Fruit fly (Drosophila melanogaster) whole organism, embryonic: Measurements from ENCODE around the gene CG15203.

Experiments
- Abd-B ChIP-seq: fragments of 200-800 bp; sonication (Bioruptor generic); optimal IDR thresholded peaks from 2 replicates; lab custom pipeline; 2018; ENCODE audit warnings: missing biosample characterization, mild to moderate bottlenecking, missing genetic modification characterization, moderate library complexity
- Ada2b ChIP-seq: fragments of 200-800 bp; sonication (Bioruptor generic); IDR thresholded peaks from 2 replicates; pipeline ENCODE4 v1.3.6; 2022; ENCODE audit warnings: missing biosample characterization, missing genetic modification characterization
- Aef1 ChIP-seq: fragments of 200-800 bp; sonication (Bioruptor generic); IDR thresholded peaks from 3 replicates; pipeline ENCODE4 v1.3.6; 2022; ENCODE audit warnings: missing biosample characterization, missing genetic modification characterization
- Asciz ChIP-seq: fragments of 200-800 bp; sonication (Bioruptor generic); optimal IDR thresholded peaks from 2 replicates; lab custom pipeline; 2017; ENCODE audit warnings: missing biosample characterization, mild to moderate bottlenecking, missing genetic modification characterization, missing genetic modification reagents
- Blimp-1 ChIP-seq: fragments of 200-800 bp; sonication (Bioruptor generic); optimal IDR thresholded peaks from 3 replicates; lab custom pipeline; 2018; ENCODE audit warnings: missing biosample characterization, missing genetic modification characterization, mild to moderate bottlenecking, moderate library complexity, missing genetic modification reagents
- CG10274 ChIP-seq: fragments of 200-800 bp; sonication (Bioruptor generic); optimal IDR thresholded peaks from 3 replicates; lab custom pipeline; 2017; ENCODE audit warnings: missing biosample characterization, mild to moderate bottlenecking, missing genetic modification characterization
- CG10565 ChIP-seq: fragments of 200-800 bp; sonication (Bioruptor generic); optimal IDR thresholded peaks from 3 replicates; lab custom pipeline; 2016; ENCODE audit warnings: missing biosample characterization, mild to moderate bottlenecking, missing genetic modification characterization
- CG10654 ChIP-seq: fragments of 200-800 bp; sonication (Bioruptor generic); optimal IDR thresholded peaks from 2 replicates; lab custom pipeline; 2016; ENCODE audit warnings: missing biosample characterization, missing genetic modification characterization
- CG11398 ChIP-seq: fragments of 200-800 bp; sonication (Bioruptor generic); optimal IDR thresholded peaks from 2 replicates; lab custom pipeline; 2016; ENCODE audit warnings: missing biosample characterization, missing genetic modification characterization
- CG13624 ChIP-seq: fragments of 200-800 bp; sonication (Bioruptor generic); optimal IDR thresholded peaks from 2 replicates; lab custom pipeline; 2016; ENCODE audit warnings: missing biosample characterization, missing genetic modification characterization
- CG15696 ChIP-seq: fragments of 200-800 bp; sonication (Bioruptor generic); optimal IDR thresholded peaks from 2 replicates; lab custom pipeline; 2019; ENCODE audit warnings: missing biosample characterization, mild to moderate bottlenecking, missing genetic modification characterization, moderate library complexity
- CG17612 ChIP-seq: fragments of 200-800 bp; sonication (Bioruptor generic); IDR thresholded peaks from 2 replicates; pipeline ENCODE4 v1.3.6; 2022; ENCODE audit warnings: missing biosample characterization, missing genetic modification characterization
- CG17802 ChIP-seq: fragments of 200-800 bp; sonication (Bioruptor generic); optimal IDR thresholded peaks from 2 replicates; lab custom pipeline; 2018; ENCODE audit warnings: missing biosample characterization, mild to moderate bottlenecking, missing genetic modification characterization, moderate library complexity
- CG1792 ChIP-seq: fragments of 200-800 bp; sonication (Bioruptor generic); optimal IDR thresholded peaks from 2 replicates; lab custom pipeline; 2016; ENCODE audit warnings: missing biosample characterization, missing genetic modification characterization
- CG32532 ChIP-seq: fragments of 200-800 bp; sonication (Bioruptor generic); IDR thresholded peaks from 2 replicates; pipeline ENCODE4 v1.3.6; 2022; ENCODE audit warnings: missing biosample characterization, missing genetic modification characterization
- CG4282 ChIP-seq: fragments of 200-800 bp; sonication (Bioruptor generic); optimal IDR thresholded peaks from 2 replicates; lab custom pipeline; 2016; ENCODE audit warnings: missing biosample characterization, missing genetic modification characterization
- CG6254 ChIP-seq: fragments of 200-800 bp; sonication (Bioruptor generic); optimal IDR thresholded peaks from 3 replicates; lab custom pipeline; 2017; ENCODE audit warnings: mild to moderate bottlenecking, missing biosample characterization, missing genetic modification reagents, missing genetic modification characterization
- CG6654 ChIP-seq: fragments of 200-800 bp; sonication (Bioruptor generic); optimal IDR thresholded peaks from 2 replicates; lab custom pipeline; 2017; ENCODE audit warnings: missing biosample characterization, mild to moderate bottlenecking, missing genetic modification characterization
- CG7357 ChIP-seq: fragments of 200-800 bp; sonication (Bioruptor generic); IDR thresholded peaks from 3 replicates; pipeline ENCODE4 v1.3.6; 2022; ENCODE audit warnings: missing biosample characterization, missing genetic modification characterization
- CG8478 ChIP-seq: fragments of >200 bp; optimal IDR thresholded peaks from 2 replicates; lab custom pipeline; 2018
- CG8765 ChIP-seq: fragments of 200-800 bp; sonication (Bioruptor generic); IDR thresholded peaks from 2 replicates; pipeline ENCODE4 v1.3.6; 2022; ENCODE audit warnings: missing biosample characterization, missing genetic modification characterization
- CrebB ChIP-seq: fragments of 200-800 bp; sonication (Bioruptor generic); optimal IDR thresholded peaks from 3 replicates; lab custom pipeline; 2018; ENCODE audit warnings: missing biosample characterization, mild to moderate bottlenecking, missing genetic modification characterization
- Dad ChIP-seq: fragments of 200-800 bp; sonication (Bioruptor generic); optimal IDR thresholded peaks from 3 replicates; lab custom pipeline; 2016; ENCODE audit warnings: missing biosample characterization, missing genetic modification characterization
- Doc3 ChIP-seq: fragments of 200-800 bp; sonication (Bioruptor generic); IDR thresholded peaks from 3 replicates; pipeline ENCODE4 v1.3.6; 2022; ENCODE audit warnings: missing biosample characterization, missing genetic modification characterization; ENCODE audit not compliant: partially characterized antibody
- Dref ChIP-seq: fragments of 200-800 bp; sonication (Bioruptor generic); IDR thresholded peaks from 2 replicates; pipeline ENCODE4 v1.3.6; 2022; ENCODE audit warnings: missing biosample characterization, missing genetic modification characterization
- E2f1 ChIP-seq: fragments of 200-800 bp; sonication (Bioruptor generic); IDR thresholded peaks from 2 replicates; pipeline ENCODE4 v1.3.6; 2022; ENCODE audit warnings: missing biosample characterization, missing genetic modification characterization
- Elba2 ChIP-seq: fragments of 200-800 bp; sonication (Bioruptor generic); optimal IDR thresholded peaks from 3 replicates; lab custom pipeline; 2016; ENCODE audit warnings: missing biosample characterization, missing genetic modification characterization
- Fer2 ChIP-seq: fragments of 200-800 bp; sonication (Bioruptor generic); optimal IDR thresholded peaks from 2 replicates; lab custom pipeline; 2018; ENCODE audit warnings: missing biosample characterization, mild to moderate bottlenecking, missing genetic modification characterization, moderate library complexity
- MESR4 ChIP-seq: fragments of 200-800 bp; sonication (Bioruptor generic); optimal IDR thresholded peaks from 2 replicates; lab custom pipeline; 2018; ENCODE audit warnings: missing biosample characterization, mild to moderate bottlenecking, missing genetic modification characterization, moderate library complexity
- Med ChIP-seq: fragments of 200-800 bp; sonication (Bioruptor generic); peaks from one replicate; lab custom pipeline; 2016; ENCODE audit warnings: missing biosample characterization, missing genetic modification characterization, mild to moderate bottlenecking, inconsistent platforms, moderate library complexity
- NC2α ChIP-seq: fragments of 200-800 bp; sonication (Bioruptor generic); optimal IDR thresholded peaks from 2 replicates; lab custom pipeline; 2016; ENCODE audit warnings: missing biosample characterization, missing genetic modification characterization
- Six4 ChIP-seq: fragments of 200-800 bp; sonication (Bioruptor generic); optimal IDR thresholded peaks from 2 replicates; lab custom pipeline; 2016; ENCODE audit warnings: missing biosample characterization, missing genetic modification characterization
- Taf1 ChIP-seq: fragments of 200-800 bp; sonication (Bioruptor generic); IDR thresholded peaks from 2 replicates; pipeline ENCODE4 v1.3.6; 2022; ENCODE audit warnings: missing biosample characterization, missing genetic modification characterization
- ato ChIP-seq: fragments of 200-800 bp; sonication (Bioruptor generic); IDR thresholded peaks from 2 replicates; pipeline ENCODE4 v1.3.6; 2022; ENCODE audit warnings: missing biosample characterization, missing genetic modification characterization; ENCODE audit not compliant: partially characterized antibody
- cato ChIP-seq: fragments of 200-800 bp; sonication (Bioruptor generic); optimal IDR thresholded peaks from 2 replicates; lab custom pipeline; 2016; ENCODE audit warnings: missing biosample characterization, missing genetic modification characterization, borderline replicate concordance
- croc ChIP-seq: fragments of 200-800 bp; sonication (Bioruptor generic); conservative IDR thresholded peaks from 3 replicates; pipeline ENCODE4 v1.3.6; 2022; ENCODE audit warnings: missing biosample characterization, missing genetic modification characterization
- crol ChIP-seq: fragments of 200-800 bp; sonication (Bioruptor generic); IDR thresholded peaks from 2 replicates; pipeline ENCODE4 v1.3.6; 2022; ENCODE audit warnings: missing biosample characterization, missing genetic modification characterization
- dm ChIP-seq: fragments of 200-800 bp; sonication (Bioruptor generic); optimal IDR thresholded peaks from 3 replicates; lab custom pipeline; 2016; ENCODE audit warnings: missing biosample characterization, missing genetic modification characterization
- gsb ChIP-seq: fragments of 200-800 bp; sonication (Bioruptor generic); IDR thresholded peaks from 2 replicates; pipeline ENCODE4 v1.3.6; 2022; ENCODE audit warnings: missing biosample characterization, missing genetic modification characterization
- gt ChIP-seq: fragments of 200-800 bp; sonication (Bioruptor generic); IDR thresholded peaks from 2 replicates; pipeline ENCODE4 v1.3.6; 2022; ENCODE audit warnings: missing biosample characterization, missing genetic modification characterization
- klu ChIP-seq: fragments of 200-800 bp; sonication (Bioruptor generic); IDR thresholded peaks from 2 replicates; pipeline ENCODE4 v1.3.6; 2022; ENCODE audit warnings: missing biosample characterization, missing genetic modification characterization
- lola ChIP-seq, 3 experiments: fragments of >200 bp in 2 of 3; fragments of 200-800 bp in 1 of 3; sonication (Bioruptor generic) in 1 of 3; optimal IDR thresholded peaks; 2 replicates each; lab custom pipeline; 2017 to 2019; ENCODE audit warnings: missing biosample characterization in 3 of 3, missing genetic modification characterization in 3 of 3, mild to moderate bottlenecking in 1 of 3, moderate library complexity in 1 of 3
- nom ChIP-seq: fragments of 200-800 bp; sonication (Bioruptor generic); optimal IDR thresholded peaks from 2 replicates; lab custom pipeline; 2017; ENCODE audit warnings: missing biosample characterization, missing genetic modification characterization, mild to moderate bottlenecking, moderate library complexity, missing genetic modification reagents
- pho ChIP-seq: fragments of 200-800 bp; sonication (Bioruptor generic); optimal IDR thresholded peaks from 2 replicates; lab custom pipeline; 2016; ENCODE audit warnings: missing biosample characterization, missing genetic modification characterization
- salm ChIP-seq: fragments of 200-800 bp; sonication (Bioruptor generic); optimal IDR thresholded peaks from 2 replicates; lab custom pipeline; 2018; ENCODE audit warnings: missing biosample characterization, mild to moderate bottlenecking, missing genetic modification characterization
- schlank ChIP-seq: fragments of 200-800 bp; sonication (Bioruptor generic); optimal IDR thresholded peaks from 2 replicates; lab custom pipeline; 2018; ENCODE audit warnings: missing biosample characterization, mild to moderate bottlenecking, missing genetic modification characterization
- sd ChIP-seq: fragments of 200-800 bp; sonication (Bioruptor generic); optimal IDR thresholded peaks from 3 replicates; lab custom pipeline; 2018; ENCODE audit warnings: missing biosample characterization, mild to moderate bottlenecking, missing genetic modification characterization, moderate library complexity
- sna ChIP-seq: fragments of 200-800 bp; sonication (Bioruptor generic); IDR thresholded peaks from 2 replicates; pipeline ENCODE4 v1.3.6; 2022; ENCODE audit warnings: missing biosample characterization, missing genetic modification characterization; ENCODE audit not compliant: partially characterized antibody
- sug ChIP-seq: fragments of 200-800 bp; optimal IDR thresholded peaks from 2 replicates; lab custom pipeline; 2019; ENCODE audit warnings: missing biosample characterization, mild to moderate bottlenecking, missing genetic modification characterization, moderate library complexity
- tup ChIP-seq: fragments of 200-800 bp; sonication (Bioruptor generic); optimal IDR thresholded peaks from 2 replicates; lab custom pipeline; 2016; ENCODE audit warnings: missing biosample characterization, mild to moderate bottlenecking, missing genetic modification characterization, moderate library complexity

The CG15203 gene

DNA sequence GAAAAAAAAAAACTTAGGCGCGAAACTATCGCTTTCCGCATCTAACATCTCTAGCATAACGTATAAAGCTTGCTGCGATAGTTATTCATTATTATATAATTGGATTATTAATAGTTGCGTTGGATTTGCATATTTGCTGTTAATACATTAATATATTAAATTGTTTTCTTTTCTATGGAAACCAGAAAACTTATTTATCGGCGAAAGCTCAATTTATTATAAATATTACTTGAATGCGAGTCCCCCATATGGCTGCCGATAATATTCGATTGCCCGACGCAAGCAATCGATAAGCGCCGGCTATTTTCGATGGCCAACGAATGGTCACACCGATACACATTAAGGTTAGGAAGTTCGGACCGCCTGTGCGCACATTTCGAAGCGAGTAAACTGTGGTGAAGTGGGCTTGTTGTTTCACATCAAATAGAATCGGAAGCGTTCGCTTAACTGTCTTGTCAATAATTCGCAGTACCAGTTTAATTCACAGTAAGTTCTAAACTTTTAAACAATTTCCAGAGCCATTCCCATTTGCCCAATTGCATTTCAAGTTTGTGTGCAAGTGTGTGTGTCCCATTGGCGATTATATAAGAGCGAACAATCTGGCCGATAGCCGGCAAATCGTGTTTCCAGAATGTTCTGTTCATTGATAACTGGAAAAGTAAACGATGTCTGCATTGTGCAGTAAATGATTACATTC is 41.9 kb downstream of the CG15203 start, which contains the start of gene Hsp60A (continued):
- no peak for TF ChIP-seq CG17612
- no peak for TF ChIP-seq salm (tag; lab: Kevin White, UChicago)
- no peak for TF ChIP-seq CG8765 (GFP tag; lab: Robert Waterston, UW)
- peak; percentile 39; the same call in 1 of the 2 replicates for TF ChIP-seq CG32532 (GFP tag; lab: Robert Waterston, UW)
- peak; percentile 42 for TF ChIP-seq MESR4
- no peak for TF ChIP-seq CG1792 (GFP tag; lab: Kevin White, UChicago)
- TF ChIP-seq dm (GFP tag; lab: Kevin White, UChicago) = no peak
- TF ChIP-seq CG17802 (tag; lab: Kevin White, UChicago) = no peak
- TF ChIP-seq Aef1 = 0 out of 3 replicates have a peak, but pooled peaks have one; percentile 19
- peak; percentile 69 for TF ChIP-seq Med (GFP tag; lab: Kevin White, UChicago)
- no peak for TF ChIP-seq CG13624 (GFP tag; lab: Kevin White, UChicago)
- TF ChIP-seq CG6254 = no peak
- TF ChIP-seq NC2α (GFP tag; lab: Kevin White, UChicago) = no peak
- peak; percentile 38 for TF ChIP-seq tup
- TF ChIP-seq gsb (GFP tag; lab: Robert Waterston, UW) = no peak
- no peak for TF ChIP-seq CG4282 (GFP tag; lab: Kevin White, UChicago)
- TF ChIP-seq pho = no peak
- 0 out of 2 replicates have a peak, but pooled peaks have one; percentile 20 for TF ChIP-seq E2f1 (GFP tag; lab: Robert Waterston, UW)
- peak; percentile 86 for TF ChIP-seq Dref (GFP tag; lab: Robert Waterston, UW)
- TF ChIP-seq CG10274 (GFP tag; lab: Kevin White, UChicago) = no peak
- peak; percentile 76; the same call in 1 of the 2 replicates for TF ChIP-seq sna (GFP tag; lab: Robert Waterston, UW)
- no peak for TF ChIP-seq crol (GFP tag; lab: Robert Waterston, UW)
- peak; percentile 7 for TF ChIP-seq Fer2 (tag; lab: Kevin White, UChicago)
- peak; percentile 32; the same call in 1 of the 3 replicates for TF ChIP-seq croc
- TF ChIP-seq schlank (tag; lab: Kevin White, UChicago) = no peak
- no peak for TF ChIP-seq cato (GFP tag; lab: Kevin White, UChicago)
- TF ChIP-seq CG10565 (GFP tag; lab: Kevin White, UChicago) = no peak
- TF ChIP-seq gt = no peak
- TF ChIP-seq CG11398 = no peak
- TF ChIP-seq CG10654 (GFP tag; lab: Kevin White, UChicago) = peak; percentile 23
- TF ChIP-seq Six4 = peak; percentile 10
- peak in 1 of 3 experiments; percentile 43 for TF ChIP-seq lola (GFP tag; optimal IDR thresholded peaks at IDR 0.05; lab: Kevin White, UChicago)
- TF ChIP-seq klu (GFP tag; lab: Robert Waterston, UW) = no peak
- no peak for TF ChIP-seq sd (tag; lab: Kevin White, UChicago)
- no peak for TF ChIP-seq CG6654 (GFP tag; lab: Kevin White, UChicago)
- peak; percentile 13 for TF ChIP-seq Elba2 (GFP tag; lab: Kevin White, UChicago)
- TF ChIP-seq Abd-B (GFP tag; lab: Kevin White, UChicago) = peak; percentile 63
- peak; percentile 84 for TF ChIP-seq Doc3 (GFP tag; lab: Robert Waterston, UW)
- no peak for TF ChIP-seq nom (GFP tag; lab: Kevin White, UChicago)
- TF ChIP-seq Dad (GFP tag; lab: Kevin White, UChicago) = peak; percentile 16
- peak; percentile 53 for TF ChIP-seq Blimp-1 (GFP tag; lab: Kevin White, UChicago)
- no peak for TF ChIP-seq CG8478 (lab: Kevin White, UChicago)
- TF ChIP-seq Asciz = no peak
- peak; percentile 47 for TF ChIP-seq sug (tag; lab: Kevin White, UChicago)
- no peak for TF ChIP-seq Taf1 (GFP tag; lab: Robert Waterston, UW)
- no peak for TF ChIP-seq CrebB (tag; lab: Kevin White, UChicago)
- no peak for TF ChIP-seq CG7357 (GFP tag; lab: Robert Waterston, UW)
- TF ChIP-seq CG15696 (tag; lab: Kevin White, UChicago) = peak; percentile 31
- TF ChIP-seq Ada2b (GFP tag; lab: Robert Waterston, UW) = no peak
- peak; percentile 55; the same call in 1 of the 2 replicates for TF ChIP-seq ato (GFP tag; lab: Robert Waterston, UW)
